Worm (Caenorhabditis elegans) whole organism, L1 larva: ENCODE measurements around the gene R10E11.9.

ENCODE experiments used
- aha-1 ChIP-seq: fragments of 150-350 bp; optimal IDR thresholded peaks from 2 replicates; lab custom pipeline; 2014; ENCODE audit warnings: missing biosample characterization, missing genetic modification characterization
- alr-1 ChIP-seq: fragments of 200-800 bp; sonication (Bioruptor generic); optimal IDR thresholded peaks from 2 replicates; lab custom pipeline; 2018; ENCODE audit warnings: borderline replicate concordance, mild to moderate bottlenecking, missing genetic modification characterization, missing compliant biosample characterization
- blmp-1 ChIP-seq: fragments of 150-350 bp; optimal IDR thresholded peaks from 2 replicates; lab custom pipeline; 2014; ENCODE audit warnings: missing biosample characterization, missing genetic modification characterization
- ceh-82 ChIP-seq, 3 experiments: fragments of 150-350 bp in 1 of 3; sonication (generic microtip) in 2 of 3; optimal IDR thresholded peaks; 2 replicates each; lab custom pipeline; 2014 to 2017; ENCODE audit warnings: missing biosample characterization in 3 of 3, missing genetic modification characterization in 3 of 3
- dpl-1 ChIP-seq, 3 experiments: fragments of 150-350 bp in 2 of 3; sonication (generic microtip) in 1 of 3; optimal IDR thresholded peaks; 2 replicates each; lab custom pipeline; 2014 to 2017; ENCODE audit warnings: missing biosample characterization in 3 of 3, missing genetic modification characterization in 3 of 3, missing genetic modification reagents in 3 of 3
- dsc-1 ChIP-seq: sonication (generic microtip); optimal IDR thresholded peaks from 2 replicates; lab custom pipeline; 2016; ENCODE audit warnings: mild to moderate bottlenecking, missing genetic modification characterization, missing compliant biosample characterization
- efl-1 ChIP-seq, 4 experiments: fragments of 150-350 bp; optimal IDR thresholded peaks in 3 of 4; peaks in 1 of 4; 1 replicate in 1 of 4; 2 replicates in 3 of 4; lab custom pipeline; 2014; ENCODE audit warnings: missing biosample characterization in 2 of 4, missing genetic modification characterization in 2 of 4, missing genetic modification reagents in 2 of 4
- efl-3 ChIP-seq: fragments of 200-800 bp; sonication (Bioruptor generic); optimal IDR thresholded peaks from 2 replicates; lab custom pipeline; 2018; ENCODE audit warnings: mild to moderate bottlenecking, missing genetic modification characterization, missing compliant biosample characterization
- egl-13 ChIP-seq: sonication (generic microtip); optimal IDR thresholded peaks from 2 replicates; lab custom pipeline; 2016; ENCODE audit warnings: missing genotype, missing genetic modification reagents, missing genetic modification characterization, missing compliant biosample characterization
- elt-2 ChIP-seq: sonication (generic microtip); optimal IDR thresholded peaks from 2 replicates; lab custom pipeline; 2016; ENCODE audit warnings: missing genetic modification characterization, mild to moderate bottlenecking, inconsistent platforms, missing compliant biosample characterization, missing genetic modification reagents
- elt-3 ChIP-seq, 6 experiments: fragments of 150-350 bp in 1 of 6; sonication (generic microtip); optimal IDR thresholded peaks; 2 replicates each; lab custom pipeline; 2017 to 2018; ENCODE audit warnings: missing biosample characterization in 6 of 6, missing genetic modification characterization in 6 of 6, inconsistent platforms in 1 of 6
- grh-1 ChIP-seq: fragments of 200-800 bp; sonication (Bioruptor generic); IDR thresholded peaks from 2 replicates; pipeline ENCODE4 v1.3.6; 2022; ENCODE audit warnings: missing genetic modification reagents, missing genetic modification characterization, missing compliant biosample characterization
- hlh-4 ChIP-seq: sonication (generic microtip); optimal IDR thresholded peaks from 2 replicates; lab custom pipeline; 2016; ENCODE audit warnings: mild to moderate bottlenecking, missing genetic modification characterization, missing compliant biosample characterization
- hpl-2 ChIP-seq: fragments of 150-350 bp; optimal IDR thresholded peaks from 2 replicates; lab custom pipeline; 2014; ENCODE audit warnings: missing biosample characterization, missing genetic modification reagents, missing genetic modification characterization
- jun-1 ChIP-seq: fragments of 150-350 bp; optimal IDR thresholded peaks from 2 replicates; lab custom pipeline; 2014; ENCODE audit warnings: missing biosample characterization, missing genetic modification reagents, missing genetic modification characterization
- lin-13 ChIP-seq: fragments of 150-350 bp; optimal IDR thresholded peaks from 2 replicates; lab custom pipeline; 2014; ENCODE audit warnings: missing biosample characterization, missing genetic modification reagents, missing genetic modification characterization
- lin-15B ChIP-seq: fragments of 150-350 bp; sonication (generic microtip); optimal IDR thresholded peaks from 3 replicates; lab custom pipeline; 2014; ENCODE audit warnings: missing biosample characterization, missing genetic modification characterization
- lin-35 ChIP-seq, 2 experiments: fragments of 150-350 bp; optimal IDR thresholded peaks; 2 replicates each; lab custom pipeline; 2014; ENCODE audit warnings: missing biosample characterization in 2 of 2, missing genetic modification characterization in 2 of 2, missing genetic modification reagents in 2 of 2
- lin-39 ChIP-seq: fragments of 150-350 bp; optimal IDR thresholded peaks from 2 replicates; lab custom pipeline; 2014; ENCODE audit warnings: missing biosample characterization, missing genetic modification reagents, missing genetic modification characterization
- mdl-1 ChIP-seq, 2 experiments: fragments of 150-350 bp; optimal IDR thresholded peaks; 2 replicates each; lab custom pipeline; 2014 to 2017; ENCODE audit warnings: missing biosample characterization in 2 of 2, missing genetic modification characterization in 2 of 2, inconsistent platforms in 1 of 2
- nhr-11 ChIP-seq: fragments of 150-350 bp; optimal IDR thresholded peaks from 2 replicates; lab custom pipeline; 2014; ENCODE audit warnings: missing biosample characterization, missing genetic modification characterization
- nhr-12 ChIP-seq: sonication (generic microtip); optimal IDR thresholded peaks from 2 replicates; lab custom pipeline; 2017; ENCODE audit warnings: missing biosample characterization, missing genetic modification characterization
- nhr-19 ChIP-seq: fragments of 200-800 bp; sonication (Bioruptor generic); conservative IDR thresholded peaks from 2 replicates; pipeline ENCODE4 v1.3.6; 2022; ENCODE audit warnings: missing genetic modification characterization, missing compliant biosample characterization
- nhr-20 ChIP-seq: sonication (generic microtip); optimal IDR thresholded peaks from 2 replicates; lab custom pipeline; 2016; ENCODE audit warnings: mild to moderate bottlenecking, missing genetic modification characterization, missing compliant biosample characterization
- nhr-28 ChIP-seq: fragments of 150-350 bp; optimal IDR thresholded peaks from 2 replicates; lab custom pipeline; 2014; ENCODE audit warnings: missing biosample characterization, missing genetic modification characterization
- nhr-71 ChIP-seq: sonication (generic microtip); optimal IDR thresholded peaks from 2 replicates; lab custom pipeline; 2016; ENCODE audit warnings: mild to moderate bottlenecking, missing genetic modification characterization, moderate library complexity, missing compliant biosample characterization
- nhr-84 ChIP-seq: sonication (generic microtip); optimal IDR thresholded peaks from 2 replicates; lab custom pipeline; 2017; ENCODE audit warnings: missing biosample characterization, missing genetic modification characterization
- nhr-85 ChIP-seq: sonication (generic microtip); peaks from one replicate; lab custom pipeline; 2016; ENCODE audit warnings: missing genetic modification characterization, inconsistent platforms, missing compliant biosample characterization
- pag-3 ChIP-seq: sonication (generic microtip); optimal IDR thresholded peaks from 2 replicates; lab custom pipeline; 2017; ENCODE audit warnings: missing genetic modification characterization, mild to moderate bottlenecking, missing compliant biosample characterization, antibody characterized with exemption, borderline replicate concordance; ENCODE audit not compliant: insufficient read depth
- pax-3 ChIP-seq: fragments of 200-800 bp; sonication (Bioruptor generic); optimal IDR thresholded peaks from 2 replicates; lab custom pipeline; 2018; ENCODE audit warnings: mild to moderate bottlenecking, missing genetic modification characterization, moderate library complexity, missing compliant biosample characterization
- skn-1 ChIP-seq: fragments of 150-350 bp; optimal IDR thresholded peaks from 2 replicates; lab custom pipeline; 2014; ENCODE audit warnings: missing biosample characterization, missing genetic modification characterization
- snpc-4 ChIP-seq: fragments of 150-350 bp; optimal IDR thresholded peaks from 2 replicates; lab custom pipeline; 2014; ENCODE audit warnings: missing biosample characterization, missing genetic modification characterization
- swsn-7 ChIP-seq: sonication (generic microtip); optimal IDR thresholded peaks from 2 replicates; lab custom pipeline; 2016; ENCODE audit warnings: missing genetic modification characterization, missing compliant biosample characterization
- unc-130 ChIP-seq: fragments of 150-350 bp; optimal IDR thresholded peaks from 2 replicates; lab custom pipeline; 2017; ENCODE audit warnings: missing biosample characterization, missing genetic modification characterization, inconsistent platforms
- unc-62 ChIP-seq: fragments of 150-350 bp; optimal IDR thresholded peaks from 2 replicates; lab custom pipeline; 2014; ENCODE audit warnings: missing biosample characterization, missing genetic modification reagents, missing genetic modification characterization
- zag-1 ChIP-seq: fragments of 150-350 bp; optimal IDR thresholded peaks from 2 replicates; lab custom pipeline; 2014; ENCODE audit warnings: missing biosample characterization, missing genetic modification characterization
- zip-4 ChIP-seq: fragments of 200-800 bp; sonication (Bioruptor generic); optimal IDR thresholded peaks from 2 replicates; lab custom pipeline; 2018; ENCODE audit warnings: mild to moderate bottlenecking, missing genetic modification characterization, moderate library complexity, missing compliant biosample characterization

Gene R10E11.9

DNA sequence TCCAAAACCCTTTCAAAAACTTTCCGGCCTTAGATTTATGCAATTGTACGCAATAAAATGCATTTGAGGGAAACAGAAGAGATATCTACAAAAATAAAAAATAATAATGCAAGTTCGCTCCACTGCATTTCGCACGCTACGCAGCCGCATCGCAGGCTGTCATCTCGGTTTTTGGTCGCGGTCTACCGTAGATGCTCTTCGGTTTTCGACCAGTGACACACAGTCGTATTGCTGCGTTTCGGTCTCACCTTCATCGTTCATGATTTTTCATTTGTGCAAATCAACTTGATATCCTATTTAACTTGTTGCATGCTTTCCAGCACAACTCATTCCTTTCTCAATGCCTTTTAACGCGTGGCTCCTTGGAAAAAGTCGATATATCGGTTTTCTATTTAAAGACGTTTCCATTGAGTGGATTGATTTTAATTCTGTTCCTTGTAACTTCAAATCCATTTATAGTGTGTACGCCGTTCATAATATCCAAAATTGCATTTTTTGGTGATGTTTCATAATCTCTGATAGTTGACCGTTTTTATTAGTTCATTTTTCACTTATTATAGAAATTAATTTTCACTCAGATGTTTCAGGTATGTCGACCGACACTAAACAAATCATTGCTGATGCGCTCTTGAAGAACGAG lies 12.7 kb downstream of the R10E11.9 start, which contains the start of gene vha-1 (continued):
- TF ChIP-seq alr-1 (tag; lab: Kevin White, UChicago) (no peak), dsc-1 (tag; lab: Kevin White, UChicago) (no peak), efl-1 (optimal IDR thresholded peaks at IDR 0.05; lab: Kevin White, UChicago) (peak; percentile 79 to 89), efl-1 (GFP tag; optimal IDR thresholded peaks at IDR 0.05 in 1 of 2; lab: Kevin White, UChicago) (peak; percentile 79 to 94), blmp-1 (tag; lab: Kevin White, UChicago) (peak; percentile 57), swsn-7 (tag; lab: Kevin White, UChicago) (peak; percentile 73), jun-1 (peak; percentile 66), unc-130 (tag; lab: Kevin White, UChicago) (peak; percentile 73), zag-1 (no peak), zip-4 (GFP tag; lab: Kevin White, UChicago) (no peak), ceh-82 (tag; optimal IDR thresholded peaks at IDR 0.05; lab: Kevin White, UChicago) (peak; percentile 74 to 95 (median 83)), nhr-19 (GFP tag; lab: Robert Waterston, UW) (peak; percentile 53), nhr-20 (tag; lab: Kevin White, UChicago) (peak; percentile 88), nhr-85 (tag; lab: Kevin White, UChicago) (peak; percentile 85), hpl-2 (GFP tag; lab: Kevin White, UChicago) (peak; percentile 41), unc-62 (no peak), lin-35 (GFP tag; optimal IDR thresholded peaks at IDR 0.05; lab: Kevin White, UChicago) (peak; percentile 88 to 91), lin-39 (tag; lab: Kevin White, UChicago) (no peak), grh-1 (GFP tag; lab: Robert Waterston, UW) (peak; percentile 52), efl-3 (GFP tag; lab: Kevin White, UChicago) (no peak), lin-15B (peak; percentile 95), lin-13 (GFP tag; lab: Kevin White, UChicago) (peak; percentile 83), nhr-28 (tag; lab: Kevin White, UChicago) (no peak), elt-3 (tag; optimal IDR thresholded peaks at IDR 0.05; lab: Kevin White, UChicago) (peak in 4 of 6 experiments; percentile 11 to 92 (median 79)), nhr-11 (tag; lab: Kevin White, UChicago) (no peak), nhr-84 (no peak), nhr-71 (tag; lab: Kevin White, UChicago) (peak; percentile 90), egl-13 (tag; lab: Kevin White, UChicago) (peak; percentile 48), snpc-4 (tag; lab: Kevin White, UChicago) (peak; percentile 43), mdl-1 (tag; optimal IDR thresholded peaks at IDR 0.05; lab: Kevin White, UChicago) (peak in 1 of 2 experiments; percentile 81), pag-3 (tag; lab: Kevin White, UChicago) (no peak), dpl-1 (GFP tag; optimal IDR thresholded peaks at IDR 0.05; lab: Kevin White, UChicago) (peak; percentile 76 to 82 (median 80)), skn-1 (tag; lab: Kevin White, UChicago) (peak; percentile 91)
- TF ChIP-seq, all 84 proteins: peak for 44

DNA sequence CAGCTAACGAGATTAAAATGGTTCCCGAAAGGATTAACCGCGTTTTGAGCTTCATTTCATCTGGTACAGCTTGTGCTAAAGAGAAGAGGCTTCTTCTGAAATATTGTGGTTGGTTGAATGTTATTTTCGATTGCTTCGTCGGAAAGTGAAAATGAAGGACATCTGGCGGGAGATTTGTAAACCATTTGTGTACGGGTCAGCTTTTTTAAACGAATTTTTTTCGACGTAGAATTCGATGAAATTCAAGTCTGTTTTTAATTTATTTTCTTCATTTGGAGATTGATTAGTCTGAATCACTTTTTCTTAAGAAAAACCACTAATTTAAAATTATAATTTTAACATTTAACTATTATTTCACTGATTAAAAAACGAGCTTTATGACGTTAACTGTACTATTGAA lies 13.2 kb downstream of the R10E11.9 start, which contains the start of gene sqv-3:
Gene sqv-3, minus strand, starts transcription at position 101 of the 400 bp plus-strand sequence.
- no peak for TF ChIP-seq elt-2 (tag; lab: Kevin White, UChicago)
- TF ChIP-seq dsc-1 (tag; lab: Kevin White, UChicago) = peak; percentile 39
- no peak for TF ChIP-seq nhr-12 (tag; lab: Kevin White, UChicago)
- TF ChIP-seq unc-62 = no peak
- no peak for TF ChIP-seq efl-1 (optimal IDR thresholded peaks at IDR 0.05; lab: Kevin White, UChicago)
- TF ChIP-seq efl-1 (GFP tag; optimal IDR thresholded peaks at IDR 0.05 in 1 of 2; lab: Kevin White, UChicago) = peak in 1 of 2 experiments; percentile 74
- TF ChIP-seq pax-3 (tag; lab: Kevin White, UChicago) = no peak
- TF ChIP-seq hlh-4 (tag; lab: Kevin White, UChicago) = no peak
- TF ChIP-seq aha-1 (tag; lab: Kevin White, UChicago) = no peak
- no peak for TF ChIP-seq pag-3 (tag; lab: Kevin White, UChicago)
- no peak for TF ChIP-seq jun-1
- no peak for TF ChIP-seq zag-1
- no peak for TF ChIP-seq nhr-19 (GFP tag; lab: Robert Waterston, UW)
